Fruit fly (Drosophila melanogaster) whole organism, prepupa: Measurements from ENCODE around the gene Cpr64Ad.
A peak's percentile ranks its signal among the peaks of the same experiment; 100 is the strongest.

Source experiments
- CG11902 ChIP-seq: fragments of 200-800 bp; sonication (Bioruptor generic); optimal IDR thresholded peaks from 3 replicates; lab custom pipeline; 2016; ENCODE audit warnings: missing biosample characterization, missing genetic modification characterization
- CG34406 ChIP-seq: fragments of 200-800 bp; sonication (Bioruptor generic); optimal IDR thresholded peaks from 3 replicates; lab custom pipeline; 2016; ENCODE audit warnings: missing biosample characterization, missing genetic modification characterization
- CG4318 ChIP-seq: fragments of 200-800 bp; sonication (Bioruptor generic); optimal IDR thresholded peaks from 3 replicates; lab custom pipeline; 2017; ENCODE audit warnings: missing biosample characterization, mild to moderate bottlenecking, missing genetic modification characterization
- CG8119 ChIP-seq: fragments of 200-800 bp; sonication (Bioruptor generic); IDR thresholded peaks from 3 replicates; pipeline ENCODE4 v1.3.6; 2022; ENCODE audit warnings: missing biosample characterization, missing genetic modification characterization
- Eip75B ChIP-seq: fragments of 200-800 bp; sonication (Bioruptor generic); optimal IDR thresholded peaks from 3 replicates; lab custom pipeline; 2016; ENCODE audit warnings: missing biosample characterization, missing genetic modification characterization
- Ets21C ChIP-seq: fragments of 200-800 bp; sonication (Bioruptor generic); optimal IDR thresholded peaks from 3 replicates; lab custom pipeline; 2016; ENCODE audit warnings: missing biosample characterization, missing genetic modification characterization
- Lpt ChIP-seq: fragments of 200-800 bp; sonication (Bioruptor generic); optimal IDR thresholded peaks from 3 replicates; lab custom pipeline; 2016; ENCODE audit warnings: missing biosample characterization, missing genetic modification characterization
- lz ChIP-seq: fragments of 200-800 bp; sonication (Bioruptor generic); optimal IDR thresholded peaks from 3 replicates; lab custom pipeline; 2016; ENCODE audit warnings: missing biosample characterization, missing genetic modification characterization
- svp ChIP-seq: fragments of 200-800 bp; sonication (Bioruptor generic); peaks from one replicate; lab custom pipeline; 2016; ENCODE audit warnings: missing biosample characterization, missing genetic modification characterization

DNA sequence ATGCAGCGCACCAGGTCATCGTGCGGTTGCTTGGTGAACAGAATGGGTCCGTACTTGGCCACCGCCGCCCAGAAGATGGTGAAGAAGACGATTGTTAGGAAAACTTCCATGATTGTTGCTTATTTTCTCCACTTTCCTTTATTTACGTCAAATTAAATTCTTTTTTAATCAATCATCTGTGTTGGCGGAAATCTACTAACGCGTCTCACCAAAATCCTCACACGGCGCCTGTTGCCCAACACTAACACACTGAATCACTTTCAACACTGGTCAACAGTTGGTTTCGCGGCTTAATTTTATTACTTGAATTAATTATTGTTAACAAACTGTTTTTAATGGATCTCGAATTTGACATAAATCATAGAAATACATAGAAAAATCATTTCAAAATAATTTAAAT lies 28.5 kb upstream of the Cpr64Ad start, which contains the start of gene VhaM9.7-c:
- TF ChIP-seq svp (GFP tag; lab: Kevin White, UChicago) (no peak), lz (GFP tag; lab: Kevin White, UChicago) (peak; percentile 55), Eip75B (GFP tag; lab: Kevin White, UChicago) (peak; percentile 7), CG11902 (GFP tag; lab: Kevin White, UChicago) (no peak), CG8119 (GFP tag; lab: Robert Waterston, UW) (0 out of 3 replicates have a peak, but pooled peaks have one; percentile 15), Lpt (GFP tag; lab: Kevin White, UChicago) (no peak), Ets21C (no peak), CG34406 (no peak), CG4318 (GFP tag; lab: Kevin White, UChicago) (no peak)
